Fruit fly (Drosophila melanogaster): ENCODE measurements around the gene CG7322.

DNA sequence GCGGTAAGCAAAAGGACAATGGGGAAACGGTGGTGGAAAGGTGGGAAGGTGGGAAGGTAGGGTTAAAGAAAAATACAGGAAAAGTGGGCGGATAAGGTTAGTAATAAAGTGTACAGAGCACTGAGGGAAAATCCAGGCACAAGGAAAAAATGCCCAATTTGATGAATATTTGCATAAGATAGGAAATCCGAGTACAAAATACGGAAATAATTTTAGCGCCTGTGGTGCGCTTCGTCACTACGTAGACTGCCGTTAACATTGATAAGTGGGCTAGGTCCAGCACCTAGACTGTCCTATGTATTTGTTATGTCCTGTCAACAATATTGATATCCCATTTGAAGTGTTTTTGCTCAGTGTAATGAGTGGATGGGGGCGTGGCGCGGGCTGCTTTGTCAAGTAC is 43.4 kb upstream of the CG7322 start:
- TF ChIP-seq Fer1 (GFP tag; optimal IDR thresholded peaks at IDR 0.05): peak; percentile 40
- peak; percentile 22 for TF ChIP-seq CG30403 (GFP tag; optimal IDR thresholded peaks at IDR 0.05)
- no peak for TF ChIP-seq Hr51 (GFP tag; optimal IDR thresholded peaks at IDR 0.05)
- TF ChIP-seq psq (GFP tag; optimal IDR thresholded peaks at IDR 0.05): no peak
- TF ChIP-seq CG1832 (GFP tag; optimal IDR thresholded peaks at IDR 0.05): no peak
- peak; percentile 70 for TF ChIP-seq Meics (GFP tag; optimal IDR thresholded peaks at IDR 0.05)
- no peak for TF ChIP-seq kay (GFP tag; optimal IDR thresholded peaks at IDR 0.05)
- TF ChIP-seq Sin3A (optimal IDR thresholded peaks at IDR 0.05): no peak
- no peak for TF ChIP-seq cwo (GFP tag; optimal IDR thresholded peaks at IDR 0.05)
